Worm (Caenorhabditis elegans) whole organism, L2 larva: ENCODE measurements around the gene srt-23.

Experiments used
- C34F6.9 ChIP-seq: fragments of 150-350 bp; optimal IDR thresholded peaks from 2 replicates; lab custom pipeline; 2014; ENCODE audit warnings: missing biosample characterization, missing genetic modification characterization
- F13H6.1 ChIP-seq: sonication (generic microtip); optimal IDR thresholded peaks from 2 replicates; lab custom pipeline; 2016; ENCODE audit warnings: missing genetic modification characterization, missing compliant biosample characterization
- R02D3.7 ChIP-seq: fragments of 150-350 bp; optimal IDR thresholded peaks from 2 replicates; lab custom pipeline; 2014; ENCODE audit warnings: missing biosample characterization, missing genetic modification characterization
- Y55F3AM.14 ChIP-seq: fragments of 200-800 bp; sonication (Bioruptor generic); optimal IDR thresholded peaks from 2 replicates; lab custom pipeline; 2018; ENCODE audit warnings: mild to moderate bottlenecking, missing genetic modification characterization, missing compliant biosample characterization
- ZK546.5 ChIP-seq: sonication (generic microtip); optimal IDR thresholded peaks from 2 replicates; lab custom pipeline; 2017; ENCODE audit warnings: missing biosample characterization, missing genetic modification characterization
- alr-1 ChIP-seq: fragments of 150-350 bp; optimal IDR thresholded peaks from 2 replicates; lab custom pipeline; 2014; ENCODE audit warnings: missing biosample characterization, missing genetic modification characterization
- aly-2 ChIP-seq: fragments of 150-350 bp; optimal IDR thresholded peaks from 2 replicates; lab custom pipeline; 2014; ENCODE audit warnings: missing biosample characterization, missing genetic modification characterization
- blmp-1 ChIP-seq: sonication (generic microtip); optimal IDR thresholded peaks from 2 replicates; lab custom pipeline; 2017; ENCODE audit warnings: missing genetic modification characterization, mild to moderate bottlenecking, missing compliant biosample characterization, antibody characterized with exemption, moderate library complexity; ENCODE audit not compliant: insufficient read depth
- ceh-16 ChIP-seq: fragments of 150-350 bp; optimal IDR thresholded peaks from 2 replicates; lab custom pipeline; 2014; ENCODE audit warnings: missing biosample characterization, missing genetic modification characterization
- ceh-82 ChIP-seq: fragments of 150-350 bp; optimal IDR thresholded peaks from 2 replicates; lab custom pipeline; 2014; ENCODE audit warnings: missing biosample characterization, missing genetic modification characterization
- crh-2 ChIP-seq: sonication (generic microtip); optimal IDR thresholded peaks from 2 replicates; lab custom pipeline; 2017; ENCODE audit warnings: missing biosample characterization, missing genetic modification characterization
- fos-1 ChIP-seq: fragments of 150-350 bp; optimal IDR thresholded peaks from 2 replicates; lab custom pipeline; 2014; ENCODE audit warnings: missing biosample characterization, missing genetic modification characterization
- gmeb-1 ChIP-seq: fragments of 150-350 bp; optimal IDR thresholded peaks from 2 replicates; lab custom pipeline; 2014; ENCODE audit warnings: missing biosample characterization, missing genetic modification characterization
- lin-11 ChIP-seq: fragments of 150-350 bp; sonication (generic microtip); optimal IDR thresholded peaks from 2 replicates; lab custom pipeline; 2014; ENCODE audit warnings: missing biosample characterization, missing genetic modification characterization, inconsistent platforms, mixed read lengths
- lin-13 ChIP-seq: fragments of 150-350 bp; optimal IDR thresholded peaks from 2 replicates; lab custom pipeline; 2014; ENCODE audit warnings: missing biosample characterization, missing genetic modification reagents, missing genetic modification characterization
- lin-39 ChIP-seq: fragments of 150-350 bp; optimal IDR thresholded peaks from 2 replicates; lab custom pipeline; 2014; ENCODE audit warnings: missing biosample characterization, missing genetic modification reagents, missing genetic modification characterization
- lsy-2 ChIP-seq, 2 experiments: fragments of 150-350 bp in 1 of 2; sonication (generic microtip) in 1 of 2; optimal IDR thresholded peaks; 2 replicates each; lab custom pipeline; 2014 to 2017; ENCODE audit warnings: missing biosample characterization in 2 of 2, missing genetic modification characterization in 2 of 2
- mbf-1 ChIP-seq: sonication (generic microtip); optimal IDR thresholded peaks from 2 replicates; lab custom pipeline; 2017; ENCODE audit warnings: missing biosample characterization, missing genetic modification characterization
- nhr-10 ChIP-seq: sonication (generic microtip); optimal IDR thresholded peaks from 2 replicates; lab custom pipeline; 2017; ENCODE audit warnings: missing biosample characterization, missing genetic modification characterization
- nhr-11 ChIP-seq: fragments of 150-350 bp; optimal IDR thresholded peaks from 2 replicates; lab custom pipeline; 2014; ENCODE audit warnings: missing biosample characterization, missing genetic modification characterization
- nhr-12 ChIP-seq: fragments of 150-350 bp; optimal IDR thresholded peaks from 2 replicates; lab custom pipeline; 2014; ENCODE audit warnings: missing biosample characterization, missing genetic modification characterization
- nhr-129 ChIP-seq: fragments of 150-350 bp; optimal IDR thresholded peaks from 2 replicates; lab custom pipeline; 2014; ENCODE audit warnings: missing biosample characterization, missing genetic modification characterization
- nhr-21 ChIP-seq: fragments of 150-350 bp; optimal IDR thresholded peaks from 2 replicates; lab custom pipeline; 2014; ENCODE audit warnings: missing biosample characterization, missing genetic modification characterization
- nhr-23 ChIP-seq: fragments of 150-350 bp; optimal IDR thresholded peaks from 2 replicates; lab custom pipeline; 2014; ENCODE audit warnings: missing biosample characterization, missing genetic modification reagents, missing genetic modification characterization
- nhr-237 ChIP-seq: fragments of 150-350 bp; optimal IDR thresholded peaks from 2 replicates; lab custom pipeline; 2014; ENCODE audit warnings: missing biosample characterization, missing genetic modification characterization
- nhr-25 ChIP-seq: fragments of 150-350 bp; sonication (generic microtip); optimal IDR thresholded peaks from 3 replicates; lab custom pipeline; 2014; ENCODE audit warnings: missing biosample characterization, missing genetic modification characterization
- peb-1 ChIP-seq: fragments of 150-350 bp; optimal IDR thresholded peaks from 2 replicates; lab custom pipeline; 2014; ENCODE audit warnings: missing biosample characterization, missing genetic modification characterization
- skn-1 ChIP-seq: sonication (generic microtip); optimal IDR thresholded peaks from 2 replicates; lab custom pipeline; 2017; ENCODE audit warnings: missing biosample characterization, missing genetic modification characterization
- sma-9 ChIP-seq, 2 experiments: fragments of 150-350 bp in 1 of 2; sonication (generic microtip) in 1 of 2; optimal IDR thresholded peaks; 2 replicates each; lab custom pipeline; 2014 to 2016; ENCODE audit warnings: missing genetic modification characterization in 2 of 2, mild to moderate bottlenecking in 1 of 2, missing biosample characterization in 1 of 2, missing compliant biosample characterization in 1 of 2, missing genetic modification reagents in 1 of 2, moderate library complexity in 1 of 2
- snpc-4 ChIP-seq: fragments of 150-350 bp; optimal IDR thresholded peaks from 2 replicates; lab custom pipeline; 2014; ENCODE audit warnings: missing biosample characterization, missing genetic modification characterization
- unc-39 ChIP-seq: fragments of 150-350 bp; optimal IDR thresholded peaks from 2 replicates; lab custom pipeline; 2014; ENCODE audit warnings: missing biosample characterization, missing genetic modification characterization
- unc-55 ChIP-seq: fragments of 150-350 bp; sonication (generic microtip); optimal IDR thresholded peaks from 3 replicates; lab custom pipeline; 2014; ENCODE audit warnings: missing biosample characterization, missing genetic modification reagents, missing genetic modification characterization
- unc-62 ChIP-seq: fragments of 150-350 bp; optimal IDR thresholded peaks from 2 replicates; lab custom pipeline; 2014; ENCODE audit warnings: missing biosample characterization, missing genetic modification reagents, missing genetic modification characterization
- ztf-11 ChIP-seq: sonication (generic microtip); optimal IDR thresholded peaks from 2 replicates; lab custom pipeline; 2017; ENCODE audit warnings: missing biosample characterization, missing genetic modification characterization
- ztf-4 ChIP-seq: fragments of 150-350 bp; optimal IDR thresholded peaks from 2 replicates; lab custom pipeline; 2014; ENCODE audit warnings: missing biosample characterization, missing genetic modification characterization

The srt-23 gene

DNA sequence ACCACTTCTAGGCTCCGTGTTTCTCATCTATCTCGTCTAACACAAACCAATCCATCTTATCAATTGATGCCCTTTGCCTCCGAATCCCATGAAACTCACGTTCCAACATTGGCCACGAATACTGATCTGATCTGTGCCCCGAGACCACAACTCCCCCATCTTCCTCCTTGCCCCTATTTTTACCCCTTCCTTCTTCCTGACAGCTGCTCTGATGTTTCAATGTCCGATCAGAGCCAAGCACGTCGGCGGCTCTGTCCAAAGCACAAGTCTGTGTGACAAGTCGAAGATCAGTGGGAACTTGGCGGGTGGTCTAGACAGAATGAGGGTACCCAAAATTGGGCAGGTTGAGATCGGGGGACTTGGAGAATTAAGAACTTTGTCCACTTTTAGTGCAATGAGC lies 10.2 kb upstream of the srt-23 start:
- peak; percentile 34 for TF ChIP-seq sma-9 (GFP tag; optimal IDR thresholded peaks at IDR 0.05; lab: Kevin White, UChicago)
- TF ChIP-seq sma-9 (tag; optimal IDR thresholded peaks at IDR 0.05; lab: Kevin White, UChicago) = no peak
- no peak for TF ChIP-seq F13H6.1
- no peak for TF ChIP-seq C34F6.9
- TF ChIP-seq ceh-16 (tag; lab: Kevin White, UChicago) = no peak
- TF ChIP-seq R02D3.7 (tag; lab: Kevin White, UChicago) = no peak

ce11 chrIV:749557-749956 lies 7.0 kb upstream of the srt-23 start:
- no peak for TF ChIP-seq nhr-129
- TF ChIP-seq lsy-2 (tag; optimal IDR thresholded peaks at IDR 0.05; lab: Kevin White, UChicago) = no peak
- no peak for TF ChIP-seq nhr-21
- TF ChIP-seq unc-55 = no peak
- TF ChIP-seq ceh-82 (tag; lab: Kevin White, UChicago) = no peak
- no peak for TF ChIP-seq nhr-11 (tag; lab: Kevin White, UChicago)
- no peak for TF ChIP-seq fos-1 (tag; lab: Kevin White, UChicago)
- TF ChIP-seq, all 48 proteins: peak for 0

ce11 chrIV:754357-754972 lies 2.1 kb upstream of the srt-23 start:
- no peak for TF ChIP-seq ztf-4 (tag; lab: Kevin White, UChicago)
- no peak for TF ChIP-seq peb-1 (tag; lab: Kevin White, UChicago)
- no peak for TF ChIP-seq skn-1
- no peak for TF ChIP-seq blmp-1
- TF ChIP-seq aly-2 (tag; lab: Kevin White, UChicago) = no peak
- no peak for TF ChIP-seq lin-11 (tag; lab: Kevin White, UChicago)
- TF ChIP-seq unc-55 = no peak
- TF ChIP-seq nhr-10 (tag; lab: Kevin White, UChicago) = no peak
- no peak for TF ChIP-seq ztf-11 (tag; lab: Kevin White, UChicago)
- no peak for TF ChIP-seq mbf-1 (tag; lab: Kevin White, UChicago)
- TF ChIP-seq ceh-82 (tag; lab: Kevin White, UChicago) = no peak
- TF ChIP-seq, all 48 proteins: peak for 0

DNA sequence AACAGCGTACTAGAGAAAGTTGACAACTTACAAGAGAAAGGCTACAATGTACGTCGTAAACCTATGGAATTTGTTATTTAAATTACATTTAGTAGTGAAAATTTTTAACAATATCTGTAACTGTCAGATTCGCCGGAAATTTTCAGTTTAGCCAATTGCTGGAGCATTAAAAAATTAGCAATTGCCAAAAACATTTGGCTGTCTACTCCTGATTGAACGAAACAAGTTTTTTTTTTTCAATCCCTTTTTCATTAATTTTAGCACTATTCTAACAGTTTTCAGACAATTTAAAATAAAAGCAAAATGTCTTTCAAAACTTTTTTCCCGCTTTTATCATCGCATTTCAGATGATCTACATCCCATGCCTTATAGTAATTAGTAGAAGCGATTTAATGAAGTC lies 435 bp downstream of the srt-23 start:
- TF ChIP-seq unc-62 (GFP tag; lab: Kevin White, UChicago) (no peak), Y55F3AM.14 (no peak), crh-2 (tag; lab: Kevin White, UChicago) (no peak), unc-39 (tag; lab: Kevin White, UChicago) (no peak), nhr-23 (no peak), C34F6.9 (no peak), fos-1 (tag; lab: Kevin White, UChicago) (no peak), nhr-25 (no peak), ztf-4 (tag; lab: Kevin White, UChicago) (no peak), gmeb-1 (tag; lab: Kevin White, UChicago) (no peak), nhr-10 (tag; lab: Kevin White, UChicago) (no peak), nhr-237 (tag; lab: Kevin White, UChicago) (no peak), ZK546.5 (tag; lab: Kevin White, UChicago) (no peak)

DNA sequence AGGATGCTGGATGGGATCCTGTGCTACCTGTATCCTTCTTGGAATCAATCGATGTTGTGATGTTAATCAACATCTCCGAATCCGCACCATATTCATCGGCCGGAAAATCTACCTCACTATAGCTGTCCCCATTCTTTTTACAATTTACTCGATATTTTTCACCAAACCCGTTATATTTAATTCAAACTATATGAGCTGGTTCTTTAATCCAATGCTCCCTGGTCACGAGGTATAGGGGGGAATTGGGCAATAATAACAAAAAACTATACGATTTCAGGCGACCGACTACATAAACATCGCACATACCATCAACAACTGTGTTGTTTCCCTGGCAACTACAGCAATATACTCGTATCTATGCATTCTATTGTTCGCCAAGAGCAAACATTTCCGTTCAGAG lies 1.0 kb downstream of the srt-23 start:
- TF ChIP-seq gmeb-1 (tag; lab: Kevin White, UChicago) (no peak), fos-1 (tag; lab: Kevin White, UChicago) (no peak), snpc-4 (tag; lab: Kevin White, UChicago) (no peak), alr-1 (tag; lab: Kevin White, UChicago) (no peak), nhr-237 (tag; lab: Kevin White, UChicago) (no peak), nhr-12 (tag; lab: Kevin White, UChicago) (no peak), lin-39 (tag; lab: Kevin White, UChicago) (no peak), lin-13 (GFP tag; lab: Kevin White, UChicago) (no peak)
